Worm (Caenorhabditis elegans) whole organism, L4/young adult: ENCODE measurements around the gene C03A7.2.

Experiments
- W03F9.2 ChIP-seq: fragments of 150-350 bp; optimal IDR thresholded peaks from 2 replicates; lab custom pipeline; 2014; ENCODE audit warnings: missing biosample characterization, missing genetic modification characterization
- dao-5 ChIP-seq: sonication (generic microtip); optimal IDR thresholded peaks from 2 replicates; lab custom pipeline; 2016; ENCODE audit warnings: missing genotype, missing genetic modification characterization, moderate library complexity, missing compliant biosample characterization
- him-1 ChIP-seq: sonication (generic microtip); optimal IDR thresholded peaks from 2 replicates; lab custom pipeline; 2016; ENCODE audit warnings: missing genotype, missing genetic modification reagents, missing genetic modification characterization, missing compliant biosample characterization

C03A7.2 gene

DNA sequence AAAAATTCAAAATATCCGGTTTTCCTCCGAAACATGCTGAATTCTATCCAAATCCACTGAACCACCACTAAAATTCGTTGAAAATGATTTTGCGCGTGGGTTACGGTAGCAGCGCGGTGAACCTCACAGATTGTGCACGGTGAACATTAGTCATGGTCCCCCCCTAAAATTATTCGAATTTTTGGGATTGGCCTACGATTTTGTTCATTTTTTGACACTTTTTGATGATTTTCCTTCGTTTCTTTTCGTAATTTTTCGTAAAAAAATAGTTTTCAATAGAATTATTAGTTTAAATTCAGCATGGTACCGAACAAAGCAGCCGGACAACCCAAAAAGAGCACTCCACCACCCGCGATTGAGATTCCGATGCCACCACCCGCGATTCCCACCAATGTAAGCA is at the start of gene C03A7.2:
Gene C03A7.2 (plus strand): TSS at position 301 of the 400 bp plus-strand sequence.
- TF ChIP-seq dao-5 (tag; lab: Kevin White, UChicago) (no peak), W03F9.2 (tag; lab: Kevin White, UChicago) (no peak), him-1 (tag; lab: Kevin White, UChicago) (no peak)

DNA sequence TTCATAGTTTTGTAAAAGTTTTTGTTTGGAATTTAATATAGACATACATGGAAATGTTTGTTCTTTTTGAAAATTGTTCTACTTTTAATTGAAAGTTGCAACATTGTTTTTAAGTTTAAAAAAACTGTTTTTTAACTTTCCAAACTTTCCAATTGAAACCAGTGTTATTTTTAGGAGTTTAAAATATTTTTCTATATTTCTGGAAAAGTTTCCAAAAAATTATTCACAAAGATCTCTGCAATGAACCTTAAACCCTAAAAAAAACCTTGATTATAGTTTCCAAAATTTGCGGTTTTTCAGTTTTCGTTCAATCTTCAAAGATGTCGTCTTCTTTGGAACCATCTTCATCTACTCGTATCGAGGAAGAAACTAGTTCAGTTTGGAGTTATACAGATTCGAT is 49.3 kb upstream of the C03A7.2 start, which contains the start of gene F14F9.4:
Gene F14F9.4 (plus strand): TSS at position 301 of the 400 bp plus-strand sequence.
- no peak for TF ChIP-seq W03F9.2 (tag; lab: Kevin White, UChicago)
- no peak for TF ChIP-seq dao-5 (tag; lab: Kevin White, UChicago)
- no peak for TF ChIP-seq him-1 (tag; lab: Kevin White, UChicago)

DNA sequence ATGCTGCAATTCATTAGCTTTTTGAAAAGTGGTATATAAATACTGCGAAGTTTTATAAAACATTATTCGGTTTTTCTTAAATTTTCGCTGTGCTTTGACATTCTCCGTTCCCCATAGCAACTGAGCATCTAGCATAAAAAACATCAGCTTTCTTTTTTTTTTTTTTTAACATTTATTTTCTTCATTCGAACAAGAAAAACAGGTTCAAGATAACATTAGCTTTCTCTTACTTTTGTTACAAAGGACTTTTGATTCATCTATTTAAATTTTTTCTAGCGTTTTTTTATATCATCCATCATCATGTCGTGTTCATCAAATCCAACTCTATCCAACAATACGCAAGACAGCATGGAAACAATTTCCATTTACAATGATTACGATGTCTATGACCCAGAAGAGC is 43.8 kb upstream of the C03A7.2 start, which contains the start of gene F14F9.3:
Gene F14F9.3 (plus strand): TSS at position 301 of the 400 bp plus-strand sequence.
- TF ChIP-seq dao-5 (tag; lab: Kevin White, UChicago), result no peak

DNA sequence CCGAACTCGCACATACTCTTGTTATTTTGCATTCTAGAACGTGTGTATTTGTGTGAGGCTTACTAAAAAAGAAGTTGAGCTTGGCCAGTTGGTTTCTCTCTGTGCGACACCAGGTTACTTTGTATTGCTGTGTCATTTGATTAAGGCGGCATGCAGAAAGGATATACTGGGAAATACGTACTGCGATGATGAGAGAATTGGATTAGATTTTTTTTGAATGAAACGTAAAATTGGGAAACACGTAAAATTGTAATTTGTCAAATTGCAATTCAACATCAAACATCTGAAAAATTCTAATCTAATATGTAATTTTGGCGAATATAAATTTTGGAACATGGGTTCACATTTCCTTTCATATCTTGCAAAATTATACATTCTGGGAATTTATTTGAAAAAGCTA is 37.9 kb upstream of the C03A7.2 start, which contains the start of gene srh-129:
Gene srh-129 (minus strand): TSS at position 101 of the 400 bp plus-strand sequence.
- TF ChIP-seq him-1 (tag; lab: Kevin White, UChicago), result no peak
- no peak for TF ChIP-seq dao-5 (tag; lab: Kevin White, UChicago)
- no peak for TF ChIP-seq W03F9.2 (tag; lab: Kevin White, UChicago)

DNA sequence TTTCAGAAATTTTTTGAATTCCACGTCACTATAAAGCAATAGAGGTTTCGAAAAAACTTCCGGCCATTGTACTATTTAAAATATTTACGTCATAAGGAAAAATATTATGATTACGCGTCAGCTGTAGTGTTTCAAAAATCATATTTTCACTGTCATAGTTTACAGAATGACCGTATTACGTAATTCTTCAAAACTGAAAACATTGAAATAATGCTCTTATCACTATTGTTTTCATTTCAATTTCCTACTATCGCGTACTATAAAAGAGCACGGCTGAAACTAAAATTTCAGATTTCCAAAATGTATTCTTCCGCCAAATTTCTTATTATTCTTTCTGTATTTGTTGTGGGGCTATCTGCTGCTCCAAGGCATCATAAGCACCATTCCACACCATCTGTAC is 37.2 kb upstream of the C03A7.2 start, which contains the start of gene F14F9.2:
Gene F14F9.2 (plus strand): TSS at position 301 of the 400 bp plus-strand sequence.
- TF ChIP-seq him-1 (tag; lab: Kevin White, UChicago) (no peak), W03F9.2 (tag; lab: Kevin White, UChicago) (no peak), dao-5 (tag; lab: Kevin White, UChicago) (no peak)

DNA sequence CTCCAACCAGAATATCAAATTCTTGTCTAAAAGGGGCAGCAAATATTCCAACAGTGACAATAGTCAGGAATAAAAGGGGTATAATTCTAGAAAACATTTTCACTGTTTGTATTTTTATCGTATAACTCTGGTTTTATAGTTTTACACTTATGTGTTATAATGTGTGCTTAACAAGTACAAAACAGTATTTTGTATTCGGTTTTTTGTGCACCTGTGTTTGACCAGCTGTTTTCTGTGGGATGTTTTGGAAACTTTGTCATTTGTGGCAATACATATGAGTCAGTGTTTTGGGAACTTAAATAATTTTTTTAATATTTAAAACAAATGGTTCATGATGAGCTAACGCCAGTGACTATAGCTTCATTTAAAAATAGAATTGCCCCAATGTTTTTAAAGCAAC is 35.3 kb upstream of the C03A7.2 start, which contains the start of gene F14F9.6:
Gene F14F9.6 (minus strand): TSS at position 101 of the 400 bp plus-strand sequence.
- TF ChIP-seq dao-5 (tag; lab: Kevin White, UChicago) (no peak), him-1 (tag; lab: Kevin White, UChicago) (no peak), W03F9.2 (tag; lab: Kevin White, UChicago) (no peak)

DNA sequence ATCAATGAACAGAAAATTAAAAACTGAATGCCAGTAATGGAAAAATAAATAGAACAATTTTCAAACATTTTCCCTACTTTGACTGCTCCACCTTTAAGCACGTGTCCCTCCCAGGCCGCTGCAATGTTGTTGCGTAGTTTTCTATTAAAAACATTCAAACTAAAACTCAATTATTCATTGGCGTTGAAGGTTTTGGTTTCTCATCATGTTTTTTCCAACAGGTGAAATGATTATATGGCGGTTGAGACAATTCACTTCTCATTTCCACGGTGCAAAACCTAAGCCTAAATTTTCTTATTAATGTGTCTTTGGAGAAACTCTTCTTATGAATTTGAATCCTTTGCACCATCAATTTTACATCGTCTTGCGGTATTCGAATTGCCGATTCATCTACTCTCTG is 30.8 kb upstream of the C03A7.2 start, which contains the start of gene srh-130:
Gene srh-130 (plus strand): TSS at position 301 of the 400 bp plus-strand sequence.
- TF ChIP-seq W03F9.2 (tag; lab: Kevin White, UChicago) (no peak), dao-5 (tag; lab: Kevin White, UChicago) (no peak), him-1 (tag; lab: Kevin White, UChicago) (no peak)

DNA sequence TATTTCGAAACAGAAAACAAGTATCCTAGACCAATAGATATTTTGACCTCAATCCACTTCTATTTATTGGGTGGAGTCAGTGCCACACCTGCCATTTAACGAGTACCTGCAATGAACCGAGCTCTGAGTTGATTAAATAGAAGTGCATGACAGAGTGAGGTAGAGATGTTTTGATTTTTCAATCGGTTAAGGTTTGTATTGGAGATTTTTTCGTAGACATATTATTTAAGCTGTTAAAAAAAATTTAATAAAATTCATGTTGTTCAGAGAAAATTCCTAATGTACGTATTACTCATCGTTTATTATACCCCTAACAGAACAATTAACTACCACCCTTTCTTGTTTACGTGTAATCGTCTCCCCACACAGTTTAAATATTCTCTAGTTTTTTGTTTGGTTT is 26.2 kb upstream of the C03A7.2 start, which contains the start of gene srx-38:
Gene srx-38 (minus strand): TSS at position 101 of the 400 bp plus-strand sequence.
- TF ChIP-seq him-1 (tag; lab: Kevin White, UChicago) (no peak), W03F9.2 (tag; lab: Kevin White, UChicago) (no peak), dao-5 (tag; lab: Kevin White, UChicago) (no peak)

DNA sequence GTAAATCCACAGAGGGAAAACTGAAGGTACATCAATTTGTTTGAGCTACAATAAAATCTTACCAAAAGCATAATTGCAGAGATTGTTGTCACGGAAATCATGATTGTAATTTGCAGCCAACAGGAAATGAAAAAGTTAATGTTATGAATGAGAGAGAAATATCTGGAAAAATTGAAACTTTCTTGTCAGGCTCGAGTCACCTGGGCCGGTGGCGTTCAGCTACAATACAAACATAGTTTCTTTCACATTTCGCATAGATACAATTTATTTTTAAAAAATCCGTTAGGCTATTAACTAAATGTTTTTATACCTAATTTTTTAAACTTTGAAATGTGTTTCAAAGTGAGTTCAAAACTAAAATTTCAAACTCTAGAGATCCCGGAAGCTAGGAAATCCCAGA is 24.1 kb upstream of the C03A7.2 start, which contains the start of gene srx-39:
Gene srx-39 (minus strand): TSS at position 101 of the 400 bp plus-strand sequence.
- TF ChIP-seq dao-5 (tag; lab: Kevin White, UChicago), result no peak
- TF ChIP-seq W03F9.2 (tag; lab: Kevin White, UChicago), result no peak
- no peak for TF ChIP-seq him-1 (tag; lab: Kevin White, UChicago)

DNA sequence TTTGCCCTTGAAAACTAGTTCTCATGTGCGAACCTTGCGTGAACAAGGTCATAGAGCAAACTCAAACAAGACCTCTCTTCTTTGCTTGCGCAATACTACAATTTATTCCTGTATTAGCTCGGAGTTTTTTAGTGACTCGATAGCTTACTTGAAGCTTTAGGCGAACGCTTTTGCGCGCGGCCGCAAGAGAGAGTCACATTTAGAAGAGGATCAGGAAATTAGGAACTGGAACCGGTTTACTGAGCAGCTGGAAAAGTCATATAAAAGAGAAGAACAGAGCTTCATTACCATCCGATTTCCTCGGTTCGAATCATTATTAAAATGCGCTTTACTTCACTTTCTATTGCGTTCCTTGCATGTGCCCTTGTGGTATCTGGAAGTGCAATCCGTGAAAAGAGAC is 23.4 kb upstream of the C03A7.2 start, which contains the start of gene abu-15:
Gene abu-15 (plus strand): TSS at position 301 of the 400 bp plus-strand sequence.
- TF ChIP-seq him-1 (tag; lab: Kevin White, UChicago), result no peak
- TF ChIP-seq W03F9.2 (tag; lab: Kevin White, UChicago), result no peak
- TF ChIP-seq dao-5 (tag; lab: Kevin White, UChicago), result no peak

DNA sequence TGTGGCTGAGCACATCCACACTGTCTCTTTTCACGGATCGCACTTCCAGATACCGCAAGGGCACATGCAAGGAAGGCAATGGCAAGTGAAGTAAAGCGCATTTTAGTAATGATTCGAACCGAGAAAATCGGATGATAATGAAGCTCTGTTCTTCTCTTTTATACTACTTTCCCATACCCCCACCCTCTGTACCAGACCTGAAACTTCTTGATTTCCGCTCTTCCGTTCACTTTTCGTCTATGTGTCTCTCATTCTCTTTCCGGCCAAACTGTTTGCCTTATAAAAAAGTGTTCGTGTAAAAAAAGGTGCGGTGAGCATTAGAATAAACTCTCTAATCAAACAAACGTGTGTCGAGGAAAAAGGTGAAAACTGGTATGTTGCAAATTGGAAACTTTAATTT is 19.9 kb upstream of the C03A7.2 start, which contains the start of gene abu-6:
Gene abu-6 (minus strand): TSS at position 101 of the 400 bp plus-strand sequence.
- TF ChIP-seq him-1 (tag; lab: Kevin White, UChicago), result no peak
- TF ChIP-seq W03F9.2 (tag; lab: Kevin White, UChicago), result no peak
- no peak for TF ChIP-seq dao-5 (tag; lab: Kevin White, UChicago)

DNA sequence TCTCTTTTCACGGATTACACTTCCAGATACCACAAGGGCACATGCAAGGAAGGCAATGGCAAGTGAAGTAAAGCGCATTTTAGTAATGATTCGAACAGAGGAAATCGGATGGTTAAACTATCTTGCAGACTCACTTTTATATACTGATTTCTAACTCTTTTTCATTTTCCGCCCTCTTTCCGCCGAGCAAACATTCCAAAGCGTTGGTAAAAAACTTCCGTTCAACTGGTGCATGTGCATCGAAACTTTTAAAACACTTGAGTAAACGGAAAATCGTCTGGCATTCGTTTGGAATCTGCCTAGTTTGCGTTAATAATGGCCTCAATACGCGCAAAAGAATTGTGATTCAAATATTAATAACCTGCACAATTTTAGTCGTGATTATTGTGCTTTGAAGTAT is 17.0 kb upstream of the C03A7.2 start, which contains the start of gene abu-7:
Gene abu-7 (minus strand): TSS at position 101 of the 400 bp plus-strand sequence.
- no peak for TF ChIP-seq dao-5 (tag; lab: Kevin White, UChicago)

DNA sequence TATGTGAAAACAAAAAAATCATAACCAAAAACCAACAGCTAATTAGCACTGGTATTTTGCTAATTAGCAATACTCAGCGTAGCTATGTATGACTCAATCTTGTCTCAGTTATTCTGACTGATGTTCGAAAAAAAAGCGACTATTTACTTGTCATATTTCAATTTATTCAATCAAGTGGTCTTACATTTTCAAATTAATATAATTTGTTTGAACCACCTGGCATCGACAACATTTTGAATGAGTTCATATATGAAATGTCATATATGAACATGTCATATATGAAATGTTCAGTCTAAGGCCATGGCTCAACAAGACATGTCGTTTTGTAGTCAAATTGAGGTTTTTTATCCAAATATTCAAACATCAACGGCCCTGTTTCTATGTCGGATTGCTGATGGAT is 16.3 kb upstream of the C03A7.2 start, which contains the start of gene srw-140:
Gene srw-140 (plus strand): TSS at position 301 of the 400 bp plus-strand sequence.
- TF ChIP-seq him-1 (tag; lab: Kevin White, UChicago) (no peak), dao-5 (tag; lab: Kevin White, UChicago) (no peak), W03F9.2 (tag; lab: Kevin White, UChicago) (no peak)

DNA sequence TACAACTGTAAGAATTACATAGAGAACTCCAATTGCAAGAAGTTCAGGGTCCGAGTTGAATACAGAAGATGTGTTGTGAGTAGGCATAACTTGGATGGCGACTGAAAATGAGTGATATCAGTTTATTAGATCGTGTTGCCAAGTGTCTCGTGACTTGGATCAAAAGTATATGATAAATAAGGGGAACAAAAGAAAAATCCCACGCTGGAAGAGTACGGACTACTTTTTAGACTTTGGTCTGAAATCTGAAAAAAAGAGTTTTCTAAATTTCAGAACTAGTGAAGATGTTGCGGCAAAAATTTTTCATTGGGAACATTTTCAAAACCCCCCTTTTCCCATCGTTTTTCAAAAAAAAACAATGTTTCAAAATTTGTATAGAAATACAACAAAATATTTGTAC is 12.1 kb upstream of the C03A7.2 start, which contains the start of gene srt-64:
Gene srt-64 (minus strand): TSS at position 101 of the 400 bp plus-strand sequence.
- no peak for TF ChIP-seq dao-5 (tag; lab: Kevin White, UChicago)
- TF ChIP-seq W03F9.2 (tag; lab: Kevin White, UChicago), result no peak
- TF ChIP-seq him-1 (tag; lab: Kevin White, UChicago), result no peak
